Fruit fly (Drosophila melanogaster) whole organism, embryonic: ENCODE data around the gene CG10663.

Experiments
- BtbVII ChIP-seq: fragments of 200-800 bp; sonication (Bioruptor generic); optimal IDR thresholded peaks from 3 replicates; lab custom pipeline; 2017; ENCODE audit warnings: missing biosample characterization, mild to moderate bottlenecking, missing genetic modification characterization
- CG10543 ChIP-seq: fragments of 200-800 bp; sonication (Bioruptor generic); optimal IDR thresholded peaks from 3 replicates; lab custom pipeline; 2017; ENCODE audit warnings: missing biosample characterization, mild to moderate bottlenecking, missing genetic modification characterization, moderate library complexity
- CG10959 ChIP-seq: fragments of 200-800 bp; sonication (Bioruptor generic); IDR thresholded peaks from 2 replicates; pipeline ENCODE4 v1.3.6; 2022; ENCODE audit warnings: missing biosample characterization, missing genetic modification characterization
- CG11247 ChIP-seq: fragments of 200-800 bp; sonication (Bioruptor generic); IDR thresholded peaks from 2 replicates; pipeline ENCODE4 v1.3.6; 2022; ENCODE audit warnings: missing biosample characterization, missing genetic modification characterization
- CG12219 ChIP-seq: fragments of 200-800 bp; sonication (Bioruptor generic); optimal IDR thresholded peaks from 3 replicates; lab custom pipeline; 2018; ENCODE audit warnings: missing biosample characterization, mild to moderate bottlenecking, missing genetic modification characterization
- CG15601 ChIP-seq: fragments of 200-800 bp; sonication (Bioruptor generic); optimal IDR thresholded peaks from 3 replicates; lab custom pipeline; 2019; ENCODE audit warnings: missing biosample characterization, mild to moderate bottlenecking, missing genetic modification characterization, moderate library complexity
- CG17612 ChIP-seq: fragments of 200-800 bp; sonication (Bioruptor generic); IDR thresholded peaks from 2 replicates; pipeline ENCODE4 v1.3.6; 2022; ENCODE audit warnings: missing biosample characterization, missing genetic modification characterization
- CG18262 ChIP-seq: fragments of 200-800 bp; optimal IDR thresholded peaks from 3 replicates; lab custom pipeline; 2019; ENCODE audit warnings: missing biosample characterization, mild to moderate bottlenecking, missing genetic modification characterization, moderate library complexity
- CG18619 ChIP-seq: fragments of 200-800 bp; sonication (Bioruptor generic); optimal IDR thresholded peaks from 3 replicates; lab custom pipeline; 2017; ENCODE audit warnings: missing biosample characterization, mild to moderate bottlenecking, missing genetic modification characterization
- CG2875 ChIP-seq: fragments of 200-800 bp; sonication (Bioruptor generic); optimal IDR thresholded peaks from 2 replicates; lab custom pipeline; 2017; ENCODE audit warnings: missing biosample characterization, mild to moderate bottlenecking, missing genetic modification characterization, missing genetic modification reagents
- CG42726 ChIP-seq: fragments of 200-800 bp; sonication (Bioruptor generic); IDR thresholded peaks from 2 replicates; pipeline ENCODE4 v1.3.6; 2022; ENCODE audit warnings: missing biosample characterization, missing genetic modification characterization; ENCODE audit not compliant: partially characterized antibody
- CG6654 ChIP-seq: fragments of 200-800 bp; sonication (Bioruptor generic); optimal IDR thresholded peaks from 2 replicates; lab custom pipeline; 2017; ENCODE audit warnings: missing biosample characterization, mild to moderate bottlenecking, missing genetic modification characterization
- CG6689 ChIP-seq: fragments of 200-800 bp; sonication (Bioruptor generic); IDR thresholded peaks from 2 replicates; pipeline ENCODE4 v1.3.6; 2022; ENCODE audit warnings: missing biosample characterization, missing genetic modification characterization
- CG7271 ChIP-seq: fragments of 200-800 bp; sonication (Bioruptor generic); optimal IDR thresholded peaks from 2 replicates; lab custom pipeline; 2018; ENCODE audit warnings: missing biosample characterization, mild to moderate bottlenecking, missing genetic modification characterization, moderate library complexity
- CG7839 ChIP-seq: fragments of 200-800 bp; sonication (Bioruptor generic); optimal IDR thresholded peaks from 3 replicates; lab custom pipeline; 2018; ENCODE audit warnings: missing biosample characterization, mild to moderate bottlenecking, missing genetic modification characterization, moderate library complexity
- CG7987 ChIP-seq: fragments of 200-800 bp; sonication (Bioruptor generic); optimal IDR thresholded peaks from 2 replicates; lab custom pipeline; 2018; ENCODE audit warnings: missing biosample characterization, mild to moderate bottlenecking, missing genetic modification characterization, moderate library complexity
- CG8765 ChIP-seq: fragments of 200-800 bp; sonication (Bioruptor generic); IDR thresholded peaks from 2 replicates; pipeline ENCODE4 v1.3.6; 2022; ENCODE audit warnings: missing biosample characterization, missing genetic modification characterization
- CG9609 ChIP-seq: fragments of 200-800 bp; sonication (Bioruptor generic); optimal IDR thresholded peaks from 3 replicates; lab custom pipeline; 2016; ENCODE audit warnings: missing biosample characterization, missing genetic modification characterization
- Dip3 ChIP-seq: fragments of 200-800 bp; sonication (Bioruptor generic); optimal IDR thresholded peaks from 3 replicates; lab custom pipeline; 2016; ENCODE audit warnings: missing biosample characterization, missing genetic modification characterization
- Dref ChIP-seq: fragments of 200-800 bp; sonication (Bioruptor generic); IDR thresholded peaks from 2 replicates; pipeline ENCODE4 v1.3.6; 2022; ENCODE audit warnings: missing biosample characterization, missing genetic modification characterization
- Hr39 ChIP-seq: fragments of >200 bp; optimal IDR thresholded peaks from 2 replicates; lab custom pipeline; 2017
- Hsf ChIP-seq: fragments of 200-800 bp; sonication (Bioruptor generic); optimal IDR thresholded peaks from 3 replicates; lab custom pipeline; 2016; ENCODE audit warnings: missing biosample characterization, missing genetic modification characterization
- MTF-1 ChIP-seq: fragments of 200-800 bp; sonication (Bioruptor generic); optimal IDR thresholded peaks from 2 replicates; lab custom pipeline; 2018; ENCODE audit warnings: missing biosample characterization, mild to moderate bottlenecking, missing genetic modification characterization, borderline replicate concordance
- Max ChIP-seq: fragments of 200-800 bp; sonication (Bioruptor generic); optimal IDR thresholded peaks from 2 replicates; lab custom pipeline; 2016; ENCODE audit warnings: missing biosample characterization, mild to moderate bottlenecking, missing genetic modification characterization
- Mes4 ChIP-seq: fragments of 200-800 bp; sonication (Bioruptor generic); optimal IDR thresholded peaks from 2 replicates; lab custom pipeline; 2016; ENCODE audit warnings: missing biosample characterization, missing genetic modification characterization
- Nf-YA ChIP-seq: fragments of 200-800 bp; sonication (Bioruptor generic); IDR thresholded peaks from 2 replicates; pipeline ENCODE4 v1.3.6; 2022; ENCODE audit warnings: missing biosample characterization, missing genetic modification characterization
- Opbp ChIP-seq: fragments of 200-800 bp; sonication (Bioruptor generic); IDR thresholded peaks from 3 replicates; pipeline ENCODE4 v1.3.6; 2022; ENCODE audit warnings: missing biosample characterization, missing genetic modification characterization; ENCODE audit not compliant: partially characterized antibody
- Ptx1 ChIP-seq: fragments of 200-800 bp; sonication (Bioruptor generic); IDR thresholded peaks from 2 replicates; pipeline ENCODE4 v1.3.6; 2022; ENCODE audit warnings: missing biosample characterization, missing genetic modification characterization
- Six4 ChIP-seq: fragments of 200-800 bp; sonication (Bioruptor generic); optimal IDR thresholded peaks from 2 replicates; lab custom pipeline; 2016; ENCODE audit warnings: missing biosample characterization, missing genetic modification characterization
- al ChIP-seq: fragments of 200-800 bp; sonication (Bioruptor generic); IDR thresholded peaks from 2 replicates; pipeline ENCODE4 v1.3.6; 2022; ENCODE audit warnings: missing biosample characterization, missing genetic modification characterization
- ash1 ChIP-seq: fragments of 200-800 bp; sonication (Bioruptor generic); optimal IDR thresholded peaks from 2 replicates; lab custom pipeline; 2018; ENCODE audit warnings: missing biosample characterization, mild to moderate bottlenecking, missing genetic modification characterization
- bowl ChIP-seq: fragments of 200-800 bp; sonication (Bioruptor generic); IDR thresholded peaks from 2 replicates; pipeline ENCODE4 v1.3.6; 2022; ENCODE audit warnings: missing biosample characterization, missing genetic modification characterization
- chm ChIP-seq: fragments of 200-800 bp; sonication (Bioruptor generic); IDR thresholded peaks from 2 replicates; pipeline ENCODE4 v1.3.6; 2022; ENCODE audit warnings: missing biosample characterization, missing genetic modification characterization
- dan ChIP-seq: fragments of 200-800 bp; sonication (Bioruptor generic); IDR thresholded peaks from 2 replicates; pipeline ENCODE4 v1.3.6; 2022; ENCODE audit warnings: missing biosample characterization, missing genetic modification characterization
- exex ChIP-seq: fragments of 200-800 bp; sonication (Bioruptor generic); optimal IDR thresholded peaks from 4 replicates; lab custom pipeline; 2018; ENCODE audit warnings: missing biosample characterization, mild to moderate bottlenecking, missing genetic modification characterization, moderate library complexity
- grau ChIP-seq: fragments of 200-800 bp; optimal IDR thresholded peaks from 3 replicates; lab custom pipeline; 2019; ENCODE audit warnings: missing biosample characterization, mild to moderate bottlenecking, missing genetic modification characterization, moderate library complexity
- gro ChIP-seq: fragments of 200-800 bp; sonication (Bioruptor generic); optimal IDR thresholded peaks from 2 replicates; lab custom pipeline; 2016; ENCODE audit warnings: missing biosample characterization, missing genetic modification characterization
- hb ChIP-seq: fragments of 200-800 bp; sonication (Bioruptor generic); IDR thresholded peaks from 3 replicates; pipeline ENCODE4 v1.3.6; 2022; ENCODE audit warnings: missing biosample characterization, missing genetic modification characterization; ENCODE audit not compliant: partially characterized antibody
- lbe ChIP-seq: fragments of 200-800 bp; sonication (Bioruptor generic); optimal IDR thresholded peaks from 2 replicates; lab custom pipeline; 2016; ENCODE audit warnings: missing biosample characterization, mild to moderate bottlenecking, missing genetic modification characterization
- lilli ChIP-seq: fragments of 200-800 bp; sonication (Bioruptor generic); optimal IDR thresholded peaks from 3 replicates; lab custom pipeline; 2016; ENCODE audit warnings: missing biosample characterization, missing genetic modification characterization
- lmd ChIP-seq: fragments of 200-800 bp; sonication (Bioruptor generic); IDR thresholded peaks from 2 replicates; pipeline ENCODE4 v1.3.6; 2022; ENCODE audit warnings: missing biosample characterization, missing genetic modification characterization
- lov ChIP-seq, 2 experiments: fragments of 200-800 bp in 1 of 2; fragments of >200 bp in 1 of 2; sonication (Bioruptor generic) in 1 of 2; IDR thresholded peaks in 1 of 2; optimal IDR thresholded peaks in 1 of 2; 2 replicates in 1 of 2; 3 replicates in 1 of 2; pipeline versions ENCODE4 v1.3.6 to Lab custom; 2017 to 2022; ENCODE audit warnings: missing biosample characterization in 1 of 2, missing genetic modification characterization in 1 of 2
- onecut ChIP-seq: fragments of 200-800 bp; sonication (Bioruptor generic); IDR thresholded peaks from 2 replicates; pipeline ENCODE4 v1.3.6; 2022; ENCODE audit warnings: missing biosample characterization, missing genetic modification characterization
- p53 ChIP-seq: fragments of 200-800 bp; sonication (Bioruptor generic); optimal IDR thresholded peaks from 2 replicates; lab custom pipeline; 2016; ENCODE audit warnings: missing biosample characterization, missing genetic modification characterization
- pan ChIP-seq, 4 experiments: fragments of >200 bp in 3 of 4; fragments of 200-800 bp in 1 of 4; sonication (Bioruptor generic) in 1 of 4; optimal IDR thresholded peaks in 3 of 4; IDR thresholded peaks in 1 of 4; 2 replicates each; pipeline versions ENCODE4 v1.3.6 to Lab custom; 2017 to 2022; ENCODE audit warnings: missing biosample characterization in 2 of 4, missing genetic modification characterization in 2 of 4, mixed read lengths in 1 of 4
- scrt ChIP-seq: fragments of 200-800 bp; sonication (Bioruptor generic); optimal IDR thresholded peaks from 2 replicates; lab custom pipeline; 2018; ENCODE audit warnings: missing biosample characterization, mild to moderate bottlenecking, missing genetic modification characterization, moderate library complexity
- toy ChIP-seq: fragments of 200-800 bp; sonication (Bioruptor generic); IDR thresholded peaks from 2 replicates; pipeline ENCODE4 v1.3.6; 2022; ENCODE audit warnings: missing biosample characterization, missing genetic modification characterization
- twi ChIP-seq: fragments of 200-800 bp; optimal IDR thresholded peaks from 2 replicates; lab custom pipeline; 2019; ENCODE audit warnings: missing biosample characterization, mild to moderate bottlenecking, missing genetic modification characterization, moderate library complexity
- wor ChIP-seq: fragments of 200-800 bp; sonication (Bioruptor generic); IDR thresholded peaks from 2 replicates; pipeline ENCODE4 v1.3.6; 2022; ENCODE audit warnings: missing biosample characterization, missing genetic modification characterization

Gene CG10663

DNA sequence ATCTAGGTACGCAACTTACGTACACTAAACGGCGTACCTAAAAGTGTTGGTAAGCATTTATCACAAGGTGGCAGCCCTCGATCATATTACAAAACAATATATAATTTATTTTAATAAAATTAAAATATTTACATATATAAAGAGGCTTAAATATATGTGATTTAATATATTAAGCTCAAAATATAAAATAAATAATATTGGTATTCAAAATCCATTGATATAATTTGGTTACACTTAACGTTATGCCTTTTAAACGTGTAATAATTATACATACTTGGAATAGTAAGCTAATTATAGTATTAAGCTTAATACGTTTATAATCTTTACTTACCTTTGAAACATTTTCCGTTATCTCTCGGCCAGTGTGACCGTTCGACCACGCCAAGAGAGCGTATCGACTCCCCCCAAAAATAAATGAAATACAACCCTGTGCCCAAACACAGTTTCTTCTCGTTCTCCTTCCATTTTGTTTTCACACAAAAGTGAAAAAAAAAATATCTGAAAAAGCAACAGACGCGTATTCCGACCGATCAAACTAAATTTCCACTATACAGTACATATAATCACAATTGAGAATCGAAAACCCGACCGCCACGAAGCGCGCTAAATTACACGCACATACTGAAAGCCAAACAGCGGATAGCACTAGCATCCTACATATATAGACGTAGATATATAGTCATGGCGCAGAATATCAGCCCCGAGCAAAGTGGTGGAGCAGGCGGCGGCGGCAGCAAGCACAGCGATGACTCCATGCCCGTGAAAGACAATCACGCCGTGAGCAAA, 19.2 kb upstream of the CG10663 start, which contains the start of the genes CG10646 and vih:
CG10646 (minus strand) TSS at position 30 of the 786 bp plus-strand sequence.
vih (plus strand) TSS at position 428 of the 786 bp plus-strand sequence.
- TF ChIP-seq CG7271 (tag; lab: Kevin White, UChicago) (peak; percentile 51), CG7839 (tag; lab: Kevin White, UChicago) (peak; percentile 53), pan (optimal IDR thresholded peaks at IDR 0.05; lab: Kevin White, UChicago) (no peak), pan (GFP tag; optimal IDR thresholded peaks at IDR 0.05 in 1 of 2, IDR thresholded peaks at IDR 0.05 in 1 of 2) (peak in 1 of 2 experiments; percentile 47), CG15601 (tag; lab: Kevin White, UChicago) (peak; percentile 21), CG6689 (peak; percentile 35; the same call in 1 of the 2 replicates), BtbVII (GFP tag; lab: Kevin White, UChicago) (peak; percentile 38), lilli (GFP tag; lab: Kevin White, UChicago) (peak; percentile 38), CG17612 (GFP tag; lab: Robert Waterston, UW) (no peak), hb (GFP tag; lab: Robert Waterston, UW) (no peak), CG7987 (no peak), Opbp (peak; percentile 37; the same call in 1 of the 3 replicates), Mes4 (GFP tag; lab: Kevin White, UChicago) (no peak), Hr39 (lab: Kevin White, UChicago) (no peak), CG18262 (peak; percentile 60), Max (GFP tag; lab: Kevin White, UChicago) (peak; percentile 35), dan (no peak), exex (tag; lab: Kevin White, UChicago) (peak; percentile 26), twi (tag; lab: Kevin White, UChicago) (no peak), CG42726 (GFP tag; lab: Robert Waterston, UW) (no peak), Dref (peak; percentile 60), gro (GFP tag; lab: Kevin White, UChicago) (no peak), CG18619 (GFP tag; lab: Kevin White, UChicago) (peak; percentile 21), Dip3 (GFP tag; lab: Kevin White, UChicago) (no peak), lov (optimal IDR thresholded peaks at IDR 0.05; lab: Kevin White, UChicago) (no peak), lov (GFP tag; IDR thresholded peaks at IDR 0.05; lab: Robert Waterston, UW) (0 out of 3 replicates have a peak, but pooled peaks have one; percentile 26), p53 (GFP tag; lab: Kevin White, UChicago) (no peak), Hsf (GFP tag; lab: Kevin White, UChicago) (peak; percentile 2), Six4 (GFP tag; lab: Kevin White, UChicago) (peak; percentile 55), wor (GFP tag; lab: Robert Waterston, UW) (no peak), scrt (GFP tag; lab: Kevin White, UChicago) (no peak), MTF-1 (no peak), chm (GFP tag; lab: Robert Waterston, UW) (no peak), CG8765 (no peak), Ptx1 (peak; percentile 39; the same call in 1 of the 2 replicates), CG10959 (no peak), CG9609 (GFP tag; lab: Kevin White, UChicago) (no peak), bowl (GFP tag; lab: Robert Waterston, UW) (no peak), al (GFP tag; lab: Robert Waterston, UW) (0 out of 2 replicates have a peak, but pooled peaks have one; percentile 29), CG12219 (no peak), toy (GFP tag; lab: Robert Waterston, UW) (no peak), onecut (GFP tag; lab: Robert Waterston, UW) (peak; percentile 58), CG2875 (no peak), ash1 (no peak), Nf-YA (GFP tag; lab: Robert Waterston, UW) (no peak), lmd (GFP tag; lab: Robert Waterston, UW) (no peak), grau (peak; percentile 59), CG10543 (peak; percentile 65), lbe (GFP tag; lab: Kevin White, UChicago) (peak; percentile 32), CG6654 (GFP tag; lab: Kevin White, UChicago) (no peak), CG11247 (GFP tag; lab: Robert Waterston, UW) (no peak)
